Fruit fly (Drosophila melanogaster) whole organism, embryonic: Measurements from ENCODE around the gene CG31752.
A peak's percentile ranks its signal among the peaks of the same experiment; 100 is the strongest.

Experiments
- Atf6 ChIP-seq: fragments of 200-800 bp; sonication (Bioruptor generic); IDR thresholded peaks from 2 replicates; pipeline ENCODE4 v1.3.6; 2022; ENCODE audit warnings: missing biosample characterization, missing genetic modification characterization
- Bgb ChIP-seq: fragments of 200-800 bp; sonication (Bioruptor generic); IDR thresholded peaks from 2 replicates; pipeline ENCODE4 v1.3.6; 2022; ENCODE audit warnings: missing biosample characterization, missing genetic modification characterization; ENCODE audit not compliant: partially characterized antibody
- CG10321 ChIP-seq: fragments of 200-800 bp; sonication (Bioruptor generic); IDR thresholded peaks from 2 replicates; pipeline ENCODE4 v1.3.6; 2022; ENCODE audit warnings: missing biosample characterization, missing genetic modification characterization
- CG11398 ChIP-seq: fragments of 200-800 bp; sonication (Bioruptor generic); optimal IDR thresholded peaks from 2 replicates; lab custom pipeline; 2016; ENCODE audit warnings: missing biosample characterization, missing genetic modification characterization
- CG12071 ChIP-seq: fragments of 200-800 bp; sonication (Bioruptor generic); optimal IDR thresholded peaks from 3 replicates; lab custom pipeline; 2018; ENCODE audit warnings: missing biosample characterization, mild to moderate bottlenecking, missing genetic modification characterization
- CG12155 ChIP-seq: fragments of 200-800 bp; sonication (Bioruptor generic); optimal IDR thresholded peaks from 3 replicates; lab custom pipeline; 2016; ENCODE audit warnings: missing biosample characterization, missing genetic modification characterization
- CG14014 ChIP-seq: fragments of 200-800 bp; sonication (Bioruptor generic); IDR thresholded peaks from 2 replicates; pipeline ENCODE4 v1.3.6; 2022; ENCODE audit warnings: missing biosample characterization, missing genetic modification characterization
- CG15269 ChIP-seq: fragments of 200-800 bp; sonication (Bioruptor generic); optimal IDR thresholded peaks from 2 replicates; lab custom pipeline; 2018; ENCODE audit warnings: missing biosample characterization, mild to moderate bottlenecking, missing genetic modification characterization, moderate library complexity
- CG1529 ChIP-seq: fragments of 200-800 bp; sonication (Bioruptor generic); optimal IDR thresholded peaks from 3 replicates; lab custom pipeline; 2018; ENCODE audit warnings: missing biosample characterization, missing genetic modification characterization
- CG17186 ChIP-seq: fragments of 200-800 bp; sonication (Bioruptor generic); optimal IDR thresholded peaks from 3 replicates; lab custom pipeline; 2017; ENCODE audit warnings: missing biosample characterization, missing genetic modification reagents, missing genetic modification characterization
- CG17328 ChIP-seq: fragments of 200-800 bp; sonication (Bioruptor generic); IDR thresholded peaks from 2 replicates; pipeline ENCODE4 v1.3.6; 2022; ENCODE audit warnings: missing biosample characterization, missing genetic modification characterization
- CG17829 ChIP-seq: fragments of 200-800 bp; optimal IDR thresholded peaks from 2 replicates; lab custom pipeline; 2019; ENCODE audit warnings: missing biosample characterization, mild to moderate bottlenecking, missing genetic modification characterization, moderate library complexity
- CG1832 ChIP-seq: fragments of 200-800 bp; sonication (Bioruptor generic); optimal IDR thresholded peaks from 2 replicates; lab custom pipeline; 2017; ENCODE audit warnings: missing biosample characterization, mild to moderate bottlenecking, missing genetic modification characterization, inconsistent platforms
- CG2678 ChIP-seq: fragments of 200-800 bp; sonication (Bioruptor generic); optimal IDR thresholded peaks from 3 replicates; lab custom pipeline; 2019; ENCODE audit warnings: missing biosample characterization, mild to moderate bottlenecking, missing genetic modification characterization, moderate library complexity
- CG31388 ChIP-seq: fragments of 200-800 bp; sonication (Bioruptor generic); optimal IDR thresholded peaks from 2 replicates; lab custom pipeline; 2016; ENCODE audit warnings: missing biosample characterization, missing genetic modification characterization
- CG3281 ChIP-seq: fragments of 200-800 bp; sonication (Bioruptor generic); optimal IDR thresholded peaks from 3 replicates; lab custom pipeline; 2017; ENCODE audit warnings: missing biosample characterization, mild to moderate bottlenecking, missing genetic modification characterization
- CG4730 ChIP-seq: fragments of 200-800 bp; sonication (Bioruptor generic); IDR thresholded peaks from 2 replicates; pipeline ENCODE4 v1.3.6; 2022; ENCODE audit warnings: missing biosample characterization, missing genetic modification characterization
- CG6683 ChIP-seq: fragments of 200-800 bp; sonication (Bioruptor generic); optimal IDR thresholded peaks from 2 replicates; lab custom pipeline; 2017; ENCODE audit warnings: missing biosample characterization, mild to moderate bottlenecking, missing genetic modification characterization, missing genetic modification reagents
- CG9817 ChIP-seq: fragments of 200-800 bp; sonication (Bioruptor generic); optimal IDR thresholded peaks from 2 replicates; lab custom pipeline; 2018; ENCODE audit warnings: missing biosample characterization, mild to moderate bottlenecking, missing genetic modification characterization, moderate library complexity
- CoRest ChIP-seq: fragments of 200-800 bp; sonication (Bioruptor generic); optimal IDR thresholded peaks from 3 replicates; lab custom pipeline; 2018; ENCODE audit warnings: missing biosample characterization, mild to moderate bottlenecking, missing genetic modification characterization, moderate library complexity
- Deaf1 ChIP-seq: fragments of 200-800 bp; optimal IDR thresholded peaks from 3 replicates; lab custom pipeline; 2019; ENCODE audit warnings: missing biosample characterization, mild to moderate bottlenecking, missing genetic modification characterization, moderate library complexity
- Drgx ChIP-seq: fragments of 200-800 bp; sonication (Bioruptor generic); IDR thresholded peaks from 2 replicates; pipeline ENCODE4 v1.3.6; 2022; ENCODE audit warnings: missing biosample characterization, missing genetic modification characterization
- H15 ChIP-seq: fragments of 200-800 bp; sonication (Bioruptor generic); IDR thresholded peaks from 3 replicates; pipeline ENCODE4 v1.3.6; 2022; ENCODE audit warnings: missing biosample characterization, missing genetic modification characterization
- HLH4C ChIP-seq: fragments of 200-800 bp; sonication (Bioruptor generic); IDR thresholded peaks from 3 replicates; pipeline ENCODE4 v1.3.6; 2022; ENCODE audit warnings: missing biosample characterization, missing genetic modification characterization; ENCODE audit not compliant: partially characterized antibody
- HLH54F ChIP-seq: fragments of 200-800 bp; sonication (Bioruptor generic); optimal IDR thresholded peaks from 3 replicates; lab custom pipeline; 2016; ENCODE audit warnings: missing biosample characterization, missing genetic modification characterization
- HLHmδ ChIP-seq: fragments of 200-800 bp; sonication (Bioruptor generic); optimal IDR thresholded peaks from 2 replicates; lab custom pipeline; 2018; ENCODE audit warnings: missing biosample characterization, mild to moderate bottlenecking, missing genetic modification characterization, moderate library complexity
- Nf-YC ChIP-seq: fragments of 200-800 bp; optimal IDR thresholded peaks from 3 replicates; lab custom pipeline; 2019; ENCODE audit warnings: missing biosample characterization, mild to moderate bottlenecking, missing genetic modification characterization, moderate library complexity
- PHDP ChIP-seq: fragments of 200-800 bp; sonication (Bioruptor generic); optimal IDR thresholded peaks from 3 replicates; lab custom pipeline; 2018; ENCODE audit warnings: missing biosample characterization, mild to moderate bottlenecking, missing genetic modification characterization, moderate library complexity
- Spps ChIP-seq: fragments of 200-800 bp; sonication (Bioruptor generic); optimal IDR thresholded peaks from 2 replicates; lab custom pipeline; 2018; ENCODE audit warnings: missing biosample characterization, mild to moderate bottlenecking, missing genetic modification characterization
- abd-A ChIP-seq: fragments of 200-800 bp; sonication (Bioruptor generic); optimal IDR thresholded peaks from 3 replicates; lab custom pipeline; 2019; ENCODE audit warnings: missing biosample characterization, mild to moderate bottlenecking, missing genetic modification characterization, moderate library complexity
- aop ChIP-seq: fragments of 200-800 bp; sonication (Bioruptor generic); IDR thresholded peaks from 2 replicates; pipeline ENCODE4 v1.3.6; 2022; ENCODE audit warnings: missing biosample characterization, missing genetic modification characterization
- az2 ChIP-seq: fragments of 200-800 bp; sonication (Bioruptor generic); optimal IDR thresholded peaks from 3 replicates; lab custom pipeline; 2016; ENCODE audit warnings: missing biosample characterization, missing genetic modification characterization
- dati ChIP-seq: fragments of 200-800 bp; sonication (Bioruptor generic); IDR thresholded peaks from 2 replicates; pipeline ENCODE4 v1.3.6; 2022; ENCODE audit warnings: missing biosample characterization, missing genetic modification characterization
- disco-r ChIP-seq: fragments of 200-800 bp; sonication (Bioruptor generic); optimal IDR thresholded peaks from 2 replicates; lab custom pipeline; 2016; ENCODE audit warnings: missing biosample characterization, missing genetic modification characterization
- ewg ChIP-seq: fragments of 200-800 bp; sonication (Bioruptor generic); optimal IDR thresholded peaks from 3 replicates; lab custom pipeline; 2017; ENCODE audit warnings: mild to moderate bottlenecking, missing biosample characterization, missing genetic modification reagents, missing genetic modification characterization
- fd102C ChIP-seq: fragments of 200-800 bp; sonication (Bioruptor generic); optimal IDR thresholded peaks from 2 replicates; lab custom pipeline; 2018; ENCODE audit warnings: missing biosample characterization, mild to moderate bottlenecking, missing genetic modification characterization, moderate library complexity
- gcm2 ChIP-seq: fragments of 200-800 bp; sonication (Bioruptor generic); optimal IDR thresholded peaks from 2 replicates; lab custom pipeline; 2016; ENCODE audit warnings: missing biosample characterization, missing genetic modification characterization
- hbn ChIP-seq: fragments of 200-800 bp; sonication (Bioruptor generic); IDR thresholded peaks from 2 replicates; pipeline ENCODE4 v1.3.6; 2022; ENCODE audit warnings: missing biosample characterization, missing genetic modification characterization; ENCODE audit not compliant: partially characterized antibody
- lov ChIP-seq, 2 experiments: fragments of 200-800 bp in 1 of 2; fragments of >200 bp in 1 of 2; sonication (Bioruptor generic) in 1 of 2; IDR thresholded peaks in 1 of 2; optimal IDR thresholded peaks in 1 of 2; 2 replicates in 1 of 2; 3 replicates in 1 of 2; pipeline versions ENCODE4 v1.3.6 to Lab custom; 2017 to 2022; ENCODE audit warnings: missing biosample characterization in 1 of 2, missing genetic modification characterization in 1 of 2
- nau ChIP-seq: fragments of 200-800 bp; sonication (Bioruptor generic); optimal IDR thresholded peaks from 3 replicates; lab custom pipeline; 2017; ENCODE audit warnings: missing biosample characterization, mild to moderate bottlenecking, missing genetic modification characterization, missing genetic modification reagents
- nerfin-2 ChIP-seq: fragments of 200-800 bp; sonication (Bioruptor generic); IDR thresholded peaks from 2 replicates; pipeline ENCODE4 v1.3.6; 2022; ENCODE audit warnings: missing biosample characterization, missing genetic modification characterization; ENCODE audit not compliant: partially characterized antibody
- nom ChIP-seq: fragments of 200-800 bp; sonication (Bioruptor generic); optimal IDR thresholded peaks from 2 replicates; lab custom pipeline; 2017; ENCODE audit warnings: missing biosample characterization, missing genetic modification characterization, mild to moderate bottlenecking, moderate library complexity, missing genetic modification reagents
- sens ChIP-seq: fragments of 200-800 bp; sonication (Bioruptor generic); peaks from one replicate; lab custom pipeline; 2016; ENCODE audit warnings: missing biosample characterization, missing genetic modification characterization
- sim ChIP-seq: fragments of 200-800 bp; sonication (Bioruptor generic); IDR thresholded peaks from 2 replicates; pipeline ENCODE4 v1.3.6; 2022; ENCODE audit warnings: missing biosample characterization, missing genetic modification characterization
- slou ChIP-seq: fragments of 200-800 bp; sonication (Bioruptor generic); optimal IDR thresholded peaks from 3 replicates; lab custom pipeline; 2016; ENCODE audit warnings: missing biosample characterization, missing genetic modification characterization
- sqz ChIP-seq: fragments of 200-800 bp; sonication (Bioruptor generic); optimal IDR thresholded peaks from 3 replicates; lab custom pipeline; 2018; ENCODE audit warnings: missing biosample characterization, mild to moderate bottlenecking, missing genetic modification characterization
- tll ChIP-seq, 2 experiments: fragments of 200-800 bp in 1 of 2; fragments of >200 bp in 1 of 2; sonication (Bioruptor generic) in 1 of 2; optimal IDR thresholded peaks; 2 replicates each; lab custom pipeline; 2017 to 2019; ENCODE audit warnings: missing biosample characterization in 2 of 2, missing genetic modification characterization in 2 of 2, mild to moderate bottlenecking in 1 of 2, moderate library complexity in 1 of 2
- vvl ChIP-seq: fragments of 200-800 bp; sonication (Bioruptor generic); IDR thresholded peaks from 2 replicates; pipeline ENCODE4 v1.3.6; 2022; ENCODE audit warnings: missing biosample characterization, missing genetic modification characterization

Gene CG31752

dm6 chr2L:18881014-18881660 lies 40.0 kb upstream of the CG31752 start, which contains the start of gene tup (continued):
- TF ChIP-seq ewg (GFP tag; lab: Kevin White, UChicago) (peak; percentile 98), CG3281 (GFP tag; lab: Kevin White, UChicago) (no peak), az2 (GFP tag; lab: Kevin White, UChicago) (no peak), Drgx (peak; percentile 32; the same call in 1 of the 2 replicates), hbn (GFP tag; lab: Robert Waterston, UW) (no peak), fd102C (GFP tag; lab: Kevin White, UChicago) (no peak), lov (optimal IDR thresholded peaks at IDR 0.05; lab: Kevin White, UChicago) (no peak), lov (GFP tag; IDR thresholded peaks at IDR 0.05; lab: Robert Waterston, UW) (0 out of 3 replicates have a peak, but pooled peaks have one; percentile 63), CG14014 (GFP tag; lab: Robert Waterston, UW) (no peak), CG15269 (tag; lab: Kevin White, UChicago) (no peak), nau (GFP tag; lab: Kevin White, UChicago) (peak; percentile 42), HLHmδ (GFP tag; lab: Kevin White, UChicago) (peak; percentile 41), CG12071 (GFP tag; lab: Kevin White, UChicago) (no peak), CG31388 (GFP tag; lab: Kevin White, UChicago) (no peak), PHDP (tag; lab: Kevin White, UChicago) (no peak), gcm2 (GFP tag; lab: Kevin White, UChicago) (peak; percentile 25), Spps (tag; lab: Kevin White, UChicago) (no peak), aop (GFP tag; lab: Robert Waterston, UW) (peak; percentile 44; the same call in 1 of the 2 replicates), CG1529 (no peak), CG9817 (tag; lab: Kevin White, UChicago) (no peak), HLH54F (GFP tag; lab: Kevin White, UChicago) (no peak), sqz (no peak), Nf-YC (tag; lab: Kevin White, UChicago) (peak; percentile 99), CG17829 (tag; lab: Kevin White, UChicago) (peak; percentile 36), CG17186 (GFP tag; lab: Kevin White, UChicago) (no peak), nom (GFP tag; lab: Kevin White, UChicago) (peak; percentile 43), CoRest (peak; percentile 75), abd-A (tag; lab: Kevin White, UChicago) (peak; percentile 78), tll (GFP tag; optimal IDR thresholded peaks at IDR 0.05; lab: Kevin White, UChicago) (peak in 1 of 2 experiments; percentile 4), CG10321 (GFP tag; lab: Robert Waterston, UW) (peak; percentile 98), CG1832 (GFP tag; lab: Kevin White, UChicago) (peak; percentile 99), dati (GFP tag; lab: Robert Waterston, UW) (no peak), slou (GFP tag; lab: Kevin White, UChicago) (no peak), CG2678 (tag; lab: Kevin White, UChicago) (no peak), HLH4C (GFP tag; lab: Robert Waterston, UW) (peak; percentile 49; the same call in 2 of the 3 replicates), disco-r (GFP tag; lab: Kevin White, UChicago) (no peak), nerfin-2 (no peak), sens (peak; percentile 86), Atf6 (GFP tag; lab: Robert Waterston, UW) (0 out of 2 replicates have a peak, but pooled peaks have one; percentile 24), sim (GFP tag; lab: Robert Waterston, UW) (no peak), CG11398 (no peak), H15 (GFP tag; lab: Robert Waterston, UW) (no peak), CG6683 (GFP tag; lab: Kevin White, UChicago) (no peak), CG17328 (GFP tag; lab: Robert Waterston, UW) (peak; percentile 46), Deaf1 (tag; lab: Kevin White, UChicago) (peak; percentile 98), CG4730 (no peak), CG12155 (no peak), Bgb (GFP tag; lab: Robert Waterston, UW) (peak; percentile 24; the same call in 1 of the 2 replicates), vvl (GFP tag; lab: Robert Waterston, UW) (peak; percentile 55)
